Worm (Caenorhabditis elegans) whole organism, mixed stage, embryonic: ENCODE results near the gene dpy-9.

Experiments used
- M03D4.4 ChIP-seq: sonication (generic microtip); optimal IDR thresholded peaks from 2 replicates; lab custom pipeline; 2017; ENCODE audit warnings: mild to moderate bottlenecking, missing genetic modification characterization, missing compliant biosample characterization
- bed-3 ChIP-seq: fragments of 200-800 bp; sonication (Bioruptor generic); optimal IDR thresholded peaks from 3 replicates; lab custom pipeline; 2018; ENCODE audit warnings: mild to moderate bottlenecking, missing genetic modification characterization, moderate library complexity, missing compliant biosample characterization
- blmp-1 ChIP-seq: fragments of 150-350 bp; optimal IDR thresholded peaks from 2 replicates; lab custom pipeline; 2014; ENCODE audit warnings: missing biosample characterization, missing genetic modification characterization
- ceh-39 ChIP-seq: fragments of 150-350 bp; optimal IDR thresholded peaks from 2 replicates; lab custom pipeline; 2014; ENCODE audit warnings: missing biosample characterization, missing genetic modification characterization
- ceh-43 ChIP-seq: fragments of 200-800 bp; sonication (Bioruptor generic); optimal IDR thresholded peaks from 2 replicates; lab custom pipeline; 2018; ENCODE audit warnings: mild to moderate bottlenecking, missing genetic modification characterization, moderate library complexity, missing compliant biosample characterization
- ceh-83 ChIP-seq: fragments of 200-800 bp; sonication (Bioruptor generic); optimal IDR thresholded peaks from 2 replicates; lab custom pipeline; 2018; ENCODE audit warnings: mild to moderate bottlenecking, missing genetic modification characterization, missing compliant biosample characterization
- ces-1 ChIP-seq: fragments of 150-350 bp; optimal IDR thresholded peaks from 2 replicates; lab custom pipeline; 2014; ENCODE audit warnings: missing biosample characterization, missing genetic modification reagents, missing genetic modification characterization
- cnd-1 ChIP-seq: fragments of 200-800 bp; sonication (Bioruptor generic); optimal IDR thresholded peaks from 2 replicates; lab custom pipeline; 2018; ENCODE audit warnings: mild to moderate bottlenecking, missing genetic modification characterization, missing compliant biosample characterization
- drap-1 ChIP-seq: fragments of 200-800 bp; sonication (Bioruptor generic); optimal IDR thresholded peaks from 3 replicates; lab custom pipeline; 2018; ENCODE audit warnings: mild to moderate bottlenecking, missing genetic modification characterization, missing compliant biosample characterization
- elt-1 ChIP-seq: sonication (generic microtip); optimal IDR thresholded peaks from 2 replicates; lab custom pipeline; 2017; ENCODE audit warnings: missing genetic modification characterization, mild to moderate bottlenecking, missing compliant biosample characterization, antibody characterized with exemption, moderate library complexity, borderline replicate concordance; ENCODE audit not compliant: insufficient read depth
- elt-3 ChIP-seq: fragments of 150-350 bp; optimal IDR thresholded peaks from 2 replicates; lab custom pipeline; 2014; ENCODE audit warnings: missing biosample characterization, missing genetic modification characterization
- flh-1 ChIP-seq: fragments of 200-800 bp; sonication (Bioruptor generic); optimal IDR thresholded peaks from 2 replicates; lab custom pipeline; 2018; ENCODE audit warnings: mild to moderate bottlenecking, missing genetic modification characterization, moderate library complexity, missing compliant biosample characterization
- ham-2 ChIP-seq: fragments of 200-800 bp; sonication (Bioruptor generic); optimal IDR thresholded peaks from 2 replicates; lab custom pipeline; 2018; ENCODE audit warnings: mild to moderate bottlenecking, missing genetic modification characterization, missing compliant biosample characterization
- hlh-1 ChIP-seq: fragments of 150-350 bp; optimal IDR thresholded peaks from 2 replicates; lab custom pipeline; 2014; ENCODE audit warnings: missing biosample characterization, missing genetic modification reagents, missing genetic modification characterization
- lin-13 ChIP-seq: fragments of 150-350 bp; optimal IDR thresholded peaks from 2 replicates; lab custom pipeline; 2014; ENCODE audit warnings: missing biosample characterization, missing genetic modification characterization
- lin-32 ChIP-seq: fragments of 200-800 bp; sonication (Bioruptor generic); optimal IDR thresholded peaks from 2 replicates; lab custom pipeline; 2018; ENCODE audit warnings: mild to moderate bottlenecking, missing genetic modification characterization, missing compliant biosample characterization
- lsy-2 ChIP-seq: fragments of 150-350 bp; optimal IDR thresholded peaks from 2 replicates; lab custom pipeline; 2014; ENCODE audit warnings: missing biosample characterization, missing genetic modification characterization
- mab-5 ChIP-seq: fragments of 150-350 bp; optimal IDR thresholded peaks from 2 replicates; lab custom pipeline; 2014; ENCODE audit warnings: missing biosample characterization, missing genetic modification characterization
- mep-1 ChIP-seq: fragments of 150-350 bp; optimal IDR thresholded peaks from 2 replicates; lab custom pipeline; 2017; ENCODE audit warnings: missing biosample characterization, missing genetic modification reagents, missing genetic modification characterization, inconsistent platforms
- mls-2 ChIP-seq: sonication (generic microtip); optimal IDR thresholded peaks from 2 replicates; lab custom pipeline; 2016; ENCODE audit warnings: mild to moderate bottlenecking, missing genetic modification characterization, moderate library complexity, missing compliant biosample characterization
- nhr-12 ChIP-seq: fragments of 150-350 bp; optimal IDR thresholded peaks from 2 replicates; lab custom pipeline; 2014; ENCODE audit warnings: missing biosample characterization, missing genetic modification characterization
- nhr-2 ChIP-seq: fragments of 150-350 bp; optimal IDR thresholded peaks from 2 replicates; lab custom pipeline; 2014; ENCODE audit warnings: missing biosample characterization, missing genetic modification characterization
- nhr-237 ChIP-seq: fragments of 150-350 bp; optimal IDR thresholded peaks from 2 replicates; lab custom pipeline; 2014; ENCODE audit warnings: missing biosample characterization, missing genetic modification characterization
- nhr-28 ChIP-seq: fragments of 150-350 bp; optimal IDR thresholded peaks from 2 replicates; lab custom pipeline; 2014; ENCODE audit warnings: missing biosample characterization, missing genetic modification characterization
- nhr-76 ChIP-seq: sonication (generic microtip); optimal IDR thresholded peaks from 2 replicates; lab custom pipeline; 2017; ENCODE audit warnings: missing biosample characterization, missing genetic modification characterization
- pha-4 ChIP-seq: fragments of 150-350 bp; optimal IDR thresholded peaks from 2 replicates; lab custom pipeline; 2018; ENCODE audit warnings: missing biosample characterization, missing genetic modification reagents, missing genetic modification characterization
- sem-2 ChIP-seq: fragments of 200-800 bp; sonication (Bioruptor generic); optimal IDR thresholded peaks from 2 replicates; lab custom pipeline; 2018; ENCODE audit warnings: mild to moderate bottlenecking, missing genetic modification characterization, missing compliant biosample characterization
- snpc-4 ChIP-seq: fragments of 150-350 bp; optimal IDR thresholded peaks from 2 replicates; lab custom pipeline; 2014; ENCODE audit warnings: missing biosample characterization, missing genetic modification characterization
- sptf-1 ChIP-seq: sonication (generic microtip); optimal IDR thresholded peaks from 2 replicates; lab custom pipeline; 2017; ENCODE audit warnings: mild to moderate bottlenecking, missing genetic modification characterization, moderate library complexity, missing compliant biosample characterization
- tbx-8 ChIP-seq: fragments of 200-800 bp; sonication (Bioruptor generic); optimal IDR thresholded peaks from 2 replicates; lab custom pipeline; 2018; ENCODE audit warnings: mild to moderate bottlenecking, missing genetic modification characterization, moderate library complexity, missing compliant biosample characterization
- unc-120 ChIP-seq: sonication (generic microtip); optimal IDR thresholded peaks from 2 replicates; lab custom pipeline; 2017; ENCODE audit warnings: missing genetic modification characterization, missing compliant biosample characterization; ENCODE audit not compliant: poor library complexity, severe bottlenecking
- unc-39 ChIP-seq: fragments of 150-350 bp; optimal IDR thresholded peaks from 2 replicates; lab custom pipeline; 2014; ENCODE audit warnings: missing biosample characterization, missing genetic modification characterization
- unc-62 ChIP-seq: fragments of 150-350 bp; optimal IDR thresholded peaks from 2 replicates; lab custom pipeline; 2014; ENCODE audit warnings: missing biosample characterization, missing genetic modification reagents, missing genetic modification characterization
- zip-8 ChIP-seq: fragments of 150-350 bp; optimal IDR thresholded peaks from 2 replicates; lab custom pipeline; 2014; ENCODE audit warnings: missing biosample characterization, missing genetic modification characterization
- ztf-11 ChIP-seq: fragments of 150-350 bp; optimal IDR thresholded peaks from 2 replicates; lab custom pipeline; 2014; ENCODE audit warnings: missing biosample characterization, missing genetic modification characterization

The dpy-9 gene

ce11 chrIV:257095-257494 lies 1.9 kb downstream of the dpy-9 start, which contains the start of gene R02D3.8:
R02D3.8 (minus strand) TSS chrIV:257203.
- TF ChIP-seq ceh-43 (GFP tag; lab: Kevin White, UChicago) = no peak
- peak; percentile 4 for TF ChIP-seq ces-1 (GFP tag; lab: Kevin White, UChicago)
- TF ChIP-seq nhr-237 (tag; lab: Kevin White, UChicago) = no peak

- peak; percentile 10 for TF ChIP-seq nhr-2
- no peak for TF ChIP-seq drap-1
- TF ChIP-seq nhr-12 (tag; lab: Kevin White, UChicago) = no peak
- peak; percentile 59 for TF ChIP-seq unc-62 (GFP tag; lab: Kevin White, UChicago)
- no peak for TF ChIP-seq tbx-8 (GFP tag; lab: Kevin White, UChicago)
- no peak for TF ChIP-seq snpc-4 (tag; lab: Kevin White, UChicago)
- TF ChIP-seq nhr-237 (tag; lab: Kevin White, UChicago) = peak; percentile 83
- peak; percentile 9 for TF ChIP-seq cnd-1 (tag; lab: Kevin White, UChicago)
- no peak for TF ChIP-seq nhr-76 (tag; lab: Kevin White, UChicago)
- TF ChIP-seq zip-8 (tag; lab: Kevin White, UChicago) = no peak
- no peak for TF ChIP-seq ceh-83
- no peak for TF ChIP-seq sptf-1 (tag; lab: Kevin White, UChicago)
- no peak for TF ChIP-seq ztf-11
- peak; percentile 95 for TF ChIP-seq mep-1
- no peak for TF ChIP-seq nhr-28 (tag; lab: Kevin White, UChicago)
- TF ChIP-seq unc-39 (tag; lab: Kevin White, UChicago) = no peak
- TF ChIP-seq elt-1 (tag; lab: Kevin White, UChicago) = no peak
- TF ChIP-seq flh-1 (GFP tag; lab: Kevin White, UChicago) = no peak
- TF ChIP-seq lsy-2 (tag; lab: Kevin White, UChicago) = peak; percentile 87
- no peak for TF ChIP-seq ceh-43 (GFP tag; lab: Kevin White, UChicago)
- TF ChIP-seq bed-3 (GFP tag; lab: Kevin White, UChicago) = no peak
- no peak for TF ChIP-seq M03D4.4 (tag; lab: Kevin White, UChicago)
- TF ChIP-seq mab-5 = no peak
- TF ChIP-seq hlh-1 (tag; lab: Kevin White, UChicago) = peak; percentile 36
- TF ChIP-seq blmp-1 = no peak
- no peak for TF ChIP-seq sem-2 (GFP tag; lab: Kevin White, UChicago)
- no peak for TF ChIP-seq lin-32 (GFP tag; lab: Kevin White, UChicago)
- no peak for TF ChIP-seq mls-2 (tag; lab: Kevin White, UChicago)
- peak; percentile 89 for TF ChIP-seq lin-13 (tag; lab: Kevin White, UChicago)
- TF ChIP-seq unc-120 = peak; percentile 8
- TF ChIP-seq ceh-39 = peak; percentile 74
- peak; percentile 72 for TF ChIP-seq ces-1 (GFP tag; lab: Kevin White, UChicago)
- no peak for TF ChIP-seq ham-2 (GFP tag; lab: Kevin White, UChicago)
- TF ChIP-seq pha-4 (tag; lab: Kevin White, UChicago) = peak; percentile 78
- TF ChIP-seq elt-3 (tag; lab: Kevin White, UChicago) = no peak
- TF ChIP-seq, all 35 proteins: peak for 12
These were observed 3.6 kb downstream of the dpy-9 start, which contains the start of gene rcat-1 for ce11 chrIV:255379-255857. rcat-1 (minus strand) TSS chrIV:255429.

- no peak for TF ChIP-seq drap-1
- no peak for TF ChIP-seq unc-120
- no peak for TF ChIP-seq elt-1 (tag; lab: Kevin White, UChicago)
- no peak for TF ChIP-seq nhr-237 (tag; lab: Kevin White, UChicago)
- no peak for TF ChIP-seq mep-1
- TF ChIP-seq ceh-43 (GFP tag; lab: Kevin White, UChicago) = no peak
- TF ChIP-seq hlh-1 (tag; lab: Kevin White, UChicago) = no peak
- TF ChIP-seq pha-4 (tag; lab: Kevin White, UChicago) = no peak
- TF ChIP-seq cnd-1 (tag; lab: Kevin White, UChicago) = no peak
- TF ChIP-seq nhr-2 = no peak
- no peak for TF ChIP-seq ces-1 (GFP tag; lab: Kevin White, UChicago)
- TF ChIP-seq bed-3 (GFP tag; lab: Kevin White, UChicago) = no peak
- no peak for TF ChIP-seq tbx-8 (GFP tag; lab: Kevin White, UChicago)
- TF ChIP-seq mab-5 = no peak
- TF ChIP-seq sem-2 (GFP tag; lab: Kevin White, UChicago) = no peak
These were observed 6.5 kb downstream of the dpy-9 start, which contains the start of gene grl-19 for ce11 chrIV:252454-252853. grl-19 (minus strand) TSS chrIV:252554.
